Worm (Caenorhabditis elegans) whole organism, L4 larva: ENCODE results near the gene pgph-1.
"Not testable (repeated sequence)": the region's sequence is repeated elsewhere in the genome, so short reads cannot be mapped to it uniquely, and the experiment has no call there.

ENCODE experiments used
- D1046.2 ChIP-seq: fragments of 200-800 bp; sonication (Bioruptor generic); IDR thresholded peaks from 2 replicates; pipeline ENCODE4 v1.3.6; 2022; ENCODE audit warnings: missing genetic modification characterization, missing compliant biosample characterization
- F44E2.7 ChIP-seq: fragments of 200-800 bp; sonication (Bioruptor generic); IDR thresholded peaks from 2 replicates; pipeline ENCODE4 v2.1.2; 2022; ENCODE audit warnings: missing genetic modification characterization, missing compliant biosample characterization
- F49E8.2 ChIP-seq: sonication (generic microtip); optimal IDR thresholded peaks from 2 replicates; lab custom pipeline; 2016; ENCODE audit warnings: missing compliant biosample characterization, mild to moderate bottlenecking, missing genetic modification characterization, borderline replicate concordance
- T26A8.4 ChIP-seq: fragments of 200-800 bp; sonication (Bioruptor generic); IDR thresholded peaks from 2 replicates; pipeline ENCODE4 v1.3.6; 2022; ENCODE audit warnings: missing genetic modification characterization, missing compliant biosample characterization
- Y48G9A.11 ChIP-seq: fragments of 200-800 bp; sonication (Bioruptor generic); IDR thresholded peaks from 2 replicates; pipeline ENCODE4 v1.3.6; 2022; ENCODE audit warnings: missing genetic modification reagents, missing genetic modification characterization, missing compliant biosample characterization
- aha-1 ChIP-seq: fragments of 150-350 bp; peaks from one replicate; lab custom pipeline; 2014; ENCODE audit warnings: missing biosample characterization, missing genetic modification characterization
- arid-1 ChIP-seq: fragments of 200-800 bp; sonication (Bioruptor generic); conservative IDR thresholded peaks from 2 replicates; pipeline ENCODE4 v1.3.6; 2022; ENCODE audit warnings: missing genetic modification reagents, missing genetic modification characterization, missing compliant biosample characterization
- ceh-20 ChIP-seq: fragments of 200-800 bp; sonication (Bioruptor generic); IDR thresholded peaks from 2 replicates; pipeline ENCODE4 v1.3.6; 2022; ENCODE audit warnings: missing genetic modification reagents, missing genetic modification characterization, missing compliant biosample characterization
- ceh-32 ChIP-seq: sonication (generic microtip); optimal IDR thresholded peaks from 2 replicates; lab custom pipeline; 2016; ENCODE audit warnings: mild to moderate bottlenecking, missing genetic modification characterization, missing compliant biosample characterization; ENCODE audit not compliant: poor library complexity
- ceh-44 ChIP-seq: fragments of 200-800 bp; sonication (Bioruptor generic); IDR thresholded peaks from 2 replicates; pipeline ENCODE4 v1.3.6; 2022; ENCODE audit warnings: missing genetic modification reagents, missing genetic modification characterization, missing compliant biosample characterization
- ceh-82 ChIP-seq: sonication (generic microtip); optimal IDR thresholded peaks from 2 replicates; lab custom pipeline; 2017; ENCODE audit warnings: missing biosample characterization, missing genetic modification characterization
- ctbp-1 ChIP-seq: fragments of 200-800 bp; sonication (Bioruptor generic); IDR thresholded peaks from 2 replicates; pipeline ENCODE4 v1.3.6; 2022; ENCODE audit warnings: missing genetic modification reagents, missing genetic modification characterization, missing compliant biosample characterization
- daf-16 ChIP-seq, 3 experiments: sonication (generic microtip); optimal IDR thresholded peaks; 2 replicates each; lab custom pipeline; 2016 to 2017; ENCODE audit warnings: missing genetic modification characterization in 3 of 3, missing genetic modification reagents in 3 of 3, mild to moderate bottlenecking in 2 of 3, missing compliant biosample characterization in 2 of 3, missing biosample characterization in 1 of 3, moderate library complexity in 1 of 3
- dmd-6 ChIP-seq: fragments of 200-800 bp; sonication (Bioruptor generic); IDR thresholded peaks from 2 replicates; pipeline ENCODE4 v1.3.6; 2022; ENCODE audit warnings: missing genetic modification reagents, missing genetic modification characterization, missing compliant biosample characterization
- dve-1 ChIP-seq: sonication (generic microtip); optimal IDR thresholded peaks from 2 replicates; lab custom pipeline; 2017; ENCODE audit warnings: antibody characterized with exemption, mild to moderate bottlenecking, missing genetic modification characterization, missing compliant biosample characterization; ENCODE audit not compliant: insufficient read depth
- egl-43 ChIP-seq: fragments of 200-800 bp; sonication (Bioruptor generic); IDR thresholded peaks from 2 replicates; pipeline ENCODE4 v1.3.6; 2022; ENCODE audit warnings: missing genetic modification reagents, missing genetic modification characterization, missing compliant biosample characterization
- hif-1 ChIP-seq, 2 experiments: sonication (generic microtip); optimal IDR thresholded peaks; 2 replicates each; lab custom pipeline; 2016 to 2017; ENCODE audit warnings: missing compliant biosample characterization in 2 of 2, missing genetic modification characterization in 2 of 2, missing genetic modification reagents in 2 of 2, missing genotype in 2 of 2, mild to moderate bottlenecking in 1 of 2
- hlh-11 ChIP-seq: fragments of 200-800 bp; sonication (Bioruptor generic); optimal IDR thresholded peaks from 2 replicates; lab custom pipeline; 2018; ENCODE audit warnings: mild to moderate bottlenecking, missing genetic modification characterization, missing compliant biosample characterization
- hlh-30 ChIP-seq: sonication (generic microtip); optimal IDR thresholded peaks from 2 replicates; lab custom pipeline; 2017; ENCODE audit warnings: antibody characterized with exemption, mild to moderate bottlenecking, missing genetic modification characterization, missing compliant biosample characterization; ENCODE audit not compliant: insufficient read depth
- hmg-1.1 ChIP-seq: fragments of 200-800 bp; sonication (Bioruptor generic); IDR thresholded peaks from 2 replicates; pipeline ENCODE4 v1.3.6; 2022; ENCODE audit warnings: missing genetic modification reagents, missing genetic modification characterization, missing compliant biosample characterization
- lim-7 ChIP-seq: fragments of 200-800 bp; sonication (Bioruptor generic); IDR thresholded peaks from 2 replicates; pipeline ENCODE4 v1.3.6; 2022; ENCODE audit warnings: missing genetic modification characterization, missing compliant biosample characterization
- lin-1 ChIP-seq: fragments of 200-800 bp; sonication (Bioruptor generic); IDR thresholded peaks from 2 replicates; pipeline ENCODE4 v1.3.6; 2022; ENCODE audit warnings: missing genetic modification reagents, missing genetic modification characterization, missing compliant biosample characterization
- lin-13 ChIP-seq: fragments of 150-350 bp; optimal IDR thresholded peaks from 2 replicates; lab custom pipeline; 2014; ENCODE audit warnings: missing biosample characterization, missing genetic modification reagents, missing genetic modification characterization
- lin-29 ChIP-seq: fragments of 200-800 bp; sonication (Bioruptor generic); IDR thresholded peaks from 2 replicates; pipeline ENCODE4 v1.3.6; 2022; ENCODE audit warnings: missing genetic modification reagents, missing genetic modification characterization, missing compliant biosample characterization
- lin-38 ChIP-seq: fragments of 200-800 bp; sonication (Bioruptor generic); IDR thresholded peaks from 2 replicates; pipeline ENCODE4 v1.3.6; 2022; ENCODE audit warnings: missing genetic modification reagents, missing genetic modification characterization, missing compliant biosample characterization
- lsy-2 ChIP-seq, 2 experiments: fragments of 150-350 bp in 1 of 2; sonication (generic microtip) in 1 of 2; optimal IDR thresholded peaks; 2 replicates each; lab custom pipeline; 2014 to 2017; ENCODE audit warnings: missing biosample characterization in 2 of 2, missing genetic modification characterization in 2 of 2
- mdt-29 ChIP-seq: fragments of 200-800 bp; sonication (Bioruptor generic); IDR thresholded peaks from 2 replicates; pipeline ENCODE4 v1.3.6; 2022; ENCODE audit warnings: missing genetic modification reagents, missing genetic modification characterization, missing compliant biosample characterization
- mes-2 ChIP-seq: sonication (generic microtip); optimal IDR thresholded peaks from 2 replicates; lab custom pipeline; 2016; ENCODE audit warnings: missing genotype, mild to moderate bottlenecking, missing genetic modification characterization, missing compliant biosample characterization; ENCODE audit not compliant: poor library complexity, severe bottlenecking
- mxl-3 ChIP-seq: fragments of 200-800 bp; sonication (Bioruptor generic); optimal IDR thresholded peaks from 2 replicates; lab custom pipeline; 2018; ENCODE audit warnings: mild to moderate bottlenecking, missing genetic modification characterization, missing compliant biosample characterization
- nhr-102 ChIP-seq: sonication (generic microtip); optimal IDR thresholded peaks from 2 replicates; lab custom pipeline; 2016; ENCODE audit warnings: mild to moderate bottlenecking, missing genetic modification characterization, moderate library complexity, missing compliant biosample characterization
- nhr-11 ChIP-seq: fragments of 150-350 bp; optimal IDR thresholded peaks from 2 replicates; lab custom pipeline; 2014; ENCODE audit warnings: missing biosample characterization, missing genetic modification characterization
- nhr-42 ChIP-seq: fragments of 200-800 bp; sonication (Bioruptor generic); IDR thresholded peaks from 2 replicates; pipeline ENCODE4 v1.3.6; 2022; ENCODE audit warnings: missing genetic modification characterization, missing compliant biosample characterization
- pha-4 ChIP-seq, 2 experiments: fragments of 150-350 bp in 1 of 2; fragments of 200-800 bp in 1 of 2; sonication (Bioruptor generic) in 1 of 2; IDR thresholded peaks in 1 of 2; optimal IDR thresholded peaks in 1 of 2; 2 replicates each; pipeline versions ENCODE4 v1.3.6 to Lab custom; 2014 to 2022; ENCODE audit warnings: missing genetic modification characterization in 2 of 2, missing genetic modification reagents in 2 of 2, missing biosample characterization in 1 of 2, missing compliant biosample characterization in 1 of 2
- php-3 ChIP-seq: fragments of 200-800 bp; sonication (Bioruptor generic); IDR thresholded peaks from 2 replicates; pipeline ENCODE4 v1.3.6; 2022; ENCODE audit warnings: missing genetic modification reagents, missing genetic modification characterization, missing compliant biosample characterization
- set-16 ChIP-seq: fragments of 200-800 bp; sonication (Bioruptor generic); IDR thresholded peaks from 2 replicates; pipeline ENCODE4 v1.3.6; 2022; ENCODE audit warnings: missing genetic modification reagents, missing genetic modification characterization, missing compliant biosample characterization
- snpc-1.2 ChIP-seq: fragments of 200-800 bp; sonication (Bioruptor generic); IDR thresholded peaks from 2 replicates; pipeline ENCODE4 v1.3.6; 2022; ENCODE audit warnings: missing genetic modification reagents, missing genetic modification characterization, missing compliant biosample characterization
- tra-1 ChIP-seq: fragments of 200-800 bp; sonication (Bioruptor generic); IDR thresholded peaks from 2 replicates; pipeline ENCODE4 v1.3.6; 2022; ENCODE audit warnings: missing genetic modification reagents, missing genetic modification characterization, missing compliant biosample characterization
- unc-130 ChIP-seq: sonication (generic microtip); optimal IDR thresholded peaks from 2 replicates; lab custom pipeline; 2016; ENCODE audit warnings: missing genetic modification reagents, missing genetic modification characterization, missing compliant biosample characterization
- vab-7 ChIP-seq: fragments of 200-800 bp; sonication (Bioruptor generic); IDR thresholded peaks from 2 replicates; pipeline ENCODE4 v1.3.6; 2022; ENCODE audit warnings: missing genetic modification reagents, missing genetic modification characterization, missing compliant biosample characterization
- zag-1 ChIP-seq: fragments of 150-350 bp; optimal IDR thresholded peaks from 2 replicates; lab custom pipeline; 2014; ENCODE audit warnings: missing biosample characterization, missing genetic modification characterization
- zfp-3 ChIP-seq: fragments of 200-800 bp; sonication (Bioruptor generic); conservative IDR thresholded peaks from 2 replicates; pipeline ENCODE4 v1.3.6; 2022; ENCODE audit warnings: missing genetic modification reagents, missing genetic modification characterization, missing compliant biosample characterization
- zip-11 ChIP-seq: fragments of 200-800 bp; sonication (Bioruptor generic); IDR thresholded peaks from 2 replicates; pipeline ENCODE4 v1.3.6; 2022; ENCODE audit warnings: missing genetic modification characterization, missing compliant biosample characterization

pgph-1 gene

DNA sequence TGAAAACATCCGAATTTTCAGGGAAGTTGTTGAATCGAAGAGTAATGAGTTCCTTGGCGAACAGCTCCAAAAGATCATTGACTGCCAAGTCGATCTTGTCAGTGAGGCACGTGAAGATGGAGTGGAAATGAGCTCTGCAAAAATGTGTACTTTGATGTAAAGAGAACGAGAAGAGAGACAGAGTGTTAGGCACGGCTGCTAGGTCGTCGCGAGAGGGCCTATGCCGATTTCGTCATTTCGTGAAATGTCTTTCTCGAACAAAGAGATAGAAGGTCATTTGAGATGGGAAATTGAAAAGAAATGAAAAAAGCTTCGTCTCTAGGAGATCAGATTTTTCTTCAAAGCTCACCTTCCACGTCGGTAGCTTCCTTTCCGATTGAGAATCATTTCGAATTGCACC is 26.7 kb upstream of the pgph-1 start (continued):
- no peak for TF ChIP-seq snpc-1.2 (GFP tag; lab: Robert Waterston, UW)
- no peak for TF ChIP-seq ceh-82 (tag; lab: Kevin White, UChicago)
- peak; percentile 42 for TF ChIP-seq nhr-11
- peak; percentile 26 for TF ChIP-seq mxl-3 (GFP tag; lab: Kevin White, UChicago)
- TF ChIP-seq ceh-32 (tag; lab: Kevin White, UChicago) = no peak
- no peak for TF ChIP-seq zag-1 (tag; lab: Kevin White, UChicago)

DNA sequence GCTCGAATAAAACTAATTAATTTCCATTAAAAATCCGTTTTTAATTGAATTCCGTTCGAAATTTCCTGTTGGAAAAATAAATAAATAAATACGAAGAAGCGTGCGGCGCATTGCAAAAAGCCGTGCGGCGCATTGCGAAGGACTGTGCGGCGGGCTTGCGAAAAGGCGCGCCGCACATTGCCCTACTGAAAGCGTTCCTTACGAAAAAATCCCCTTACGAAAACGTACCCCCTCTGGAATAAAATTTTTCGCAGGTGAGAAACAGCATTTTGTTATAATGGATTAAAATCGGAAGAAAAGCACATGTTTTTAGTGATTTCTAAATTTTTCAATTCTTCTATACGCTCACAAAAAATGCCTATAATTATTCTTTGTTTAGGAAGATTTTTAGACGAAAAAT is 24.9 kb upstream of the pgph-1 start:
- TF ChIP-seq T26A8.4 (GFP tag; lab: Robert Waterston, UW) (peak; percentile 86), vab-7 (0 out of 2 replicates have a peak, but pooled peaks have one; percentile 33), set-16 (GFP tag; lab: Robert Waterston, UW) (peak; percentile 55; the same call in 1 of the 2 replicates), Y48G9A.11 (GFP tag; lab: Robert Waterston, UW) (0 out of 2 replicates have a peak, but pooled peaks have one; percentile 10), lin-38 (GFP tag; lab: Robert Waterston, UW) (peak; percentile 85), nhr-42 (0 out of 2 replicates have a peak, but pooled peaks have one; percentile 18), hmg-1.1 (GFP tag; lab: Robert Waterston, UW) (peak; percentile 70), D1046.2 (0 out of 2 replicates have a peak, but pooled peaks have one; percentile 11), dmd-6 (GFP tag; lab: Robert Waterston, UW) (peak; percentile 29; the same call in 1 of the 2 replicates), php-3 (GFP tag; lab: Robert Waterston, UW) (peak; percentile 51; the same call in 1 of the 2 replicates), egl-43 (GFP tag; lab: Robert Waterston, UW) (peak; percentile 68; the same call in 1 of the 2 replicates), ctbp-1 (GFP tag; lab: Robert Waterston, UW) (peak; percentile 44; the same call in 1 of the 2 replicates), pha-4 (GFP tag; IDR thresholded peaks at IDR 0.05; lab: Robert Waterston, UW) (peak; percentile 67), mdt-29 (0 out of 2 replicates have a peak, but pooled peaks have one; percentile 46), ceh-44 (GFP tag; lab: Robert Waterston, UW) (0 out of 2 replicates have a peak, but pooled peaks have one; percentile 34)
- TF ChIP-seq pha-4 (tag; optimal IDR thresholded peaks at IDR 0.05; lab: Kevin White, UChicago) = not testable (repeated sequence)

DNA sequence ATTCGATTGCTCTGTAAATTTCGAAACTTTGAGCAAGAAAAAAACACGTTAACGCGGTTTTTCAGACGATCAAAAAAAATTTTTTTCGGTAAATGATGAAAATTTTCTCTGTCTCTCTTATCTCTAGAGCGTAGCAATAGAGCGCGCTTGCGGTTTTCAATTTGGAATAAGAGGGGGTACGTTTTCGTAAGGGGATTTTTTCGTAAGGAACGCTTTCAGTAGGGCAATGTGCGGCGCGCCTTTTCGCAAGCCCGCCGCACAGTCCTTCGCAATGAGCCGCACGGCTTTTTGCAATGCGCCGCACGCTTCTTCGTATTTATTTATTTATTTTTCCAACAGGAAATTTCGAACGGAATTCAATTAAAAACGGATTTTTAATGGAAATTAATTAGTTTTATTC is 23.6 kb upstream of the pgph-1 start, which contains the start of gene F44E7.4:
F44E7.4 (minus strand) TSS at position 13 of the 400 bp plus-strand sequence.
- TF ChIP-seq arid-1 = peak; percentile 95
- peak; percentile 28 for TF ChIP-seq hlh-30 (tag; lab: Kevin White, UChicago)
- TF ChIP-seq php-3 (GFP tag; lab: Robert Waterston, UW) = peak; percentile 85
- not testable (repeated sequence) for TF ChIP-seq daf-16 (GFP tag; optimal IDR thresholded peaks at IDR 0.05; lab: Kevin White, UChicago); pha-4 (tag; optimal IDR thresholded peaks at IDR 0.05; lab: Kevin White, UChicago)
- peak; percentile 6 for TF ChIP-seq daf-16 (tag; optimal IDR thresholded peaks at IDR 0.05; lab: Kevin White, UChicago)
- peak; percentile 14 for TF ChIP-seq unc-130 (GFP tag; lab: Kevin White, UChicago)
- peak; percentile 83; the same call in 1 of the 2 replicates for TF ChIP-seq zip-11
- TF ChIP-seq zfp-3 (GFP tag; lab: Robert Waterston, UW) = peak; percentile 76; the same call in 1 of the 2 replicates
- peak; percentile 90 for TF ChIP-seq ceh-20 (GFP tag; lab: Robert Waterston, UW)
- peak; percentile 91 for TF ChIP-seq lin-1
- peak; percentile 98 for TF ChIP-seq lin-38 (GFP tag; lab: Robert Waterston, UW)
- TF ChIP-seq vab-7 = peak; percentile 96
- TF ChIP-seq mes-2 (tag; lab: Kevin White, UChicago) = peak; percentile 77
- TF ChIP-seq egl-43 (GFP tag; lab: Robert Waterston, UW) = peak; percentile 92
- TF ChIP-seq F44E2.7 (GFP tag; lab: Robert Waterston, UW) = 0 out of 2 replicates have a peak, but pooled peaks have one; percentile 36
- TF ChIP-seq pha-4 (GFP tag; IDR thresholded peaks at IDR 0.05; lab: Robert Waterston, UW) = peak; percentile 91
- peak; percentile 32 for TF ChIP-seq hlh-11 (tag; lab: Kevin White, UChicago)
- peak; percentile 24 for TF ChIP-seq F49E8.2 (tag; lab: Kevin White, UChicago)
- TF ChIP-seq hif-1 (tag; optimal IDR thresholded peaks at IDR 0.05; lab: Kevin White, UChicago) = peak in 1 of 2 experiments; percentile 20
- peak; percentile 24 for TF ChIP-seq dve-1
- TF ChIP-seq ctbp-1 (GFP tag; lab: Robert Waterston, UW) = peak; percentile 85
- TF ChIP-seq tra-1 (GFP tag; lab: Robert Waterston, UW) = peak; percentile 79; the same call in 1 of the 2 replicates
- peak in 1 of 2 experiments; percentile 51 for TF ChIP-seq lsy-2 (tag; optimal IDR thresholded peaks at IDR 0.05; lab: Kevin White, UChicago)
- TF ChIP-seq nhr-102 (tag; lab: Kevin White, UChicago) = peak; percentile 9
- peak; percentile 17 for TF ChIP-seq lin-13 (GFP tag; lab: Kevin White, UChicago)
- peak; percentile 95 for TF ChIP-seq T26A8.4 (GFP tag; lab: Robert Waterston, UW)
- TF ChIP-seq aha-1 = peak; percentile 82
- peak; percentile 79 for TF ChIP-seq lim-7 (GFP tag; lab: Robert Waterston, UW)
- peak; percentile 70; the same call in 1 of the 2 replicates for TF ChIP-seq mdt-29
- TF ChIP-seq snpc-1.2 (GFP tag; lab: Robert Waterston, UW) = peak; percentile 90
- peak; percentile 81 for TF ChIP-seq lin-29 (GFP tag; lab: Robert Waterston, UW)
